ENCODE assay signal across 4 fruit fly cellular contexts in the genomic region with DNA sequence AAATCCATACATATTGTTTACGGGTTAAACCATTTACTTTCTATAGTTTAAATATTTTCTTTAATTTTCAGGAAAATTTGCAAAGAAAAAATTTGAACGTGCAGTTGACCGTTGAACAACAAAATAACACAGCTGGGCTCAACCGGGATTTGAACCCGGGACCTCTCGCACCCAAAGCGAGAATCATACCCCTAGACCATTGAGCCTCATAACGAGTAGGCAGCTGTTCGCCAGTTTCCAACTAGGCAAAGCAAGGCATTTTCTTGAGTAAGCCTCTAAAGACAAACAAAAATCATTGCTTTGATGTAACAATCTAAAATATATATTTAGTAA.
TF ChIP-seq lines count a peak whose summit lies in the region.

No protein-coding gene starts in this region.

- no peak for TF ChIP-seq CTCF in whole organism, embryonic (GFP tag; optimal IDR thresholded peaks at IDR 0.05; lab: Kevin White, UChicago)

TF ChIP-seq in whole organism, embryonic, 481 proteins besides CTCF, POLR2A, EP300 and RAD21 (continues in another document):
- TF ChIP-seq CG18262 (tag; optimal IDR thresholded peaks at IDR 0.05; lab: Kevin White, UChicago): peak; percentile 10
- peak; percentile 68; the same call in 1 of the 4 replicates for TF ChIP-seq chinmo (GFP tag; IDR thresholded peaks at IDR 0.05; lab: Robert Waterston, UW; ENCODE audit: partially characterized antibody)
- peak; percentile 16; the same call in 1 of the 2 replicates for TF ChIP-seq vvl (GFP tag; IDR thresholded peaks at IDR 0.05; lab: Robert Waterston, UW)
- TF ChIP-seq Usf (GFP tag; optimal IDR thresholded peaks at IDR 0.05; lab: Kevin White, UChicago): no peak
- peak; percentile 51 for TF ChIP-seq Med (GFP tag; lab: Kevin White, UChicago)
- TF ChIP-seq nerfin-2 (GFP tag; IDR thresholded peaks at IDR 0.05; lab: Robert Waterston, UW; ENCODE audit: partially characterized antibody): peak; percentile 82
- TF ChIP-seq Drgx (GFP tag; IDR thresholded peaks at IDR 0.05; lab: Robert Waterston, UW): 0 out of 2 replicates have a peak, but pooled peaks have one; percentile 8
- peak in 1 of 2 experiments; percentile 55 for TF ChIP-seq Pdp1 (GFP tag; optimal IDR thresholded peaks at IDR 0.05; lab: Kevin White, UChicago)
- peak; percentile 93 for TF ChIP-seq CG14860 (GFP tag; IDR thresholded peaks at IDR 0.05; lab: Robert Waterston, UW; ENCODE audit: partially characterized antibody)
- peak; percentile 85 for TF ChIP-seq Opbp (GFP tag; IDR thresholded peaks at IDR 0.05; lab: Robert Waterston, UW; ENCODE audit: partially characterized antibody)
- peak in 1 of 2 experiments; percentile 38 for TF ChIP-seq Eip74EF (GFP tag; optimal IDR thresholded peaks at IDR 0.05; lab: Kevin White, UChicago)
- peak; percentile 76; the same call in 2 of the 3 replicates for TF ChIP-seq knrl (GFP tag; IDR thresholded peaks at IDR 0.05; lab: Robert Waterston, UW; ENCODE audit: partially characterized antibody)
- TF ChIP-seq Dll (GFP tag; IDR thresholded peaks at IDR 0.05; lab: Robert Waterston, UW; ENCODE audit: partially characterized antibody): peak; percentile 73; the same call in 3 of the 4 replicates
- peak; percentile 14 for TF ChIP-seq CG34376 (GFP tag; optimal IDR thresholded peaks at IDR 0.05; lab: Kevin White, UChicago)
- peak; percentile 76 for TF ChIP-seq vnd (GFP tag; IDR thresholded peaks at IDR 0.05; lab: Robert Waterston, UW; ENCODE audit: partially characterized antibody)
- peak; percentile 79; the same call in 2 of the 3 replicates for TF ChIP-seq HLH4C (GFP tag; IDR thresholded peaks at IDR 0.05; lab: Robert Waterston, UW; ENCODE audit: partially characterized antibody)
- no peak for TF ChIP-seq gce (GFP tag; IDR thresholded peaks at IDR 0.05; lab: Robert Waterston, UW)
- TF ChIP-seq trh (GFP tag; optimal IDR thresholded peaks at IDR 0.05; lab: Kevin White, UChicago): no peak

TF ChIP-seq in whole organism, prepupa, 60 proteins besides CTCF, POLR2A, EP300 and RAD21 (continues in another document):
- peak; percentile 2 for TF ChIP-seq spab (GFP tag; optimal IDR thresholded peaks at IDR 0.05; lab: Kevin White, UChicago)
- TF ChIP-seq svp (GFP tag; lab: Kevin White, UChicago): peak; percentile 83
- no peak for TF ChIP-seq acj6 (GFP tag; optimal IDR thresholded peaks at IDR 0.05; lab: Kevin White, UChicago)
- TF ChIP-seq ss (GFP tag; optimal IDR thresholded peaks at IDR 0.05; lab: Kevin White, UChicago): peak in 1 of 2 experiments; percentile 0
- TF ChIP-seq CG11762 (GFP tag; optimal IDR thresholded peaks at IDR 0.05; lab: Kevin White, UChicago; ENCODE audit: insufficient read depth): no peak
- TF ChIP-seq CG11294 (GFP tag; IDR thresholded peaks at IDR 0.05; lab: Robert Waterston, UW): no peak
- TF ChIP-seq CG8119 (GFP tag; IDR thresholded peaks at IDR 0.05; lab: Robert Waterston, UW): no peak
- TF ChIP-seq CG15336 (GFP tag; IDR thresholded peaks at IDR 0.05; lab: Robert Waterston, UW): no peak
- no peak for TF ChIP-seq CG6276 (GFP tag; optimal IDR thresholded peaks at IDR 0.05; lab: Kevin White, UChicago)
- no peak for TF ChIP-seq CG11902 (GFP tag; optimal IDR thresholded peaks at IDR 0.05; lab: Kevin White, UChicago)
- no peak for TF ChIP-seq lz (GFP tag; optimal IDR thresholded peaks at IDR 0.05; lab: Kevin White, UChicago)
- TF ChIP-seq Sox102F (GFP tag; optimal IDR thresholded peaks at IDR 0.05; lab: Kevin White, UChicago): no peak
- TF ChIP-seq CG8632 (GFP tag; optimal IDR thresholded peaks at IDR 0.05; lab: Kevin White, UChicago): no peak
- no peak for TF ChIP-seq Hr4 (GFP tag; optimal IDR thresholded peaks at IDR 0.05; lab: Kevin White, UChicago)
- TF ChIP-seq salr (GFP tag; optimal IDR thresholded peaks at IDR 0.05; lab: Kevin White, UChicago): no peak
- TF ChIP-seq esn (GFP tag; optimal IDR thresholded peaks at IDR 0.05; lab: Kevin White, UChicago): no peak
- TF ChIP-seq Ets21C (GFP tag; optimal IDR thresholded peaks at IDR 0.05; lab: Kevin White, UChicago): no peak
- no peak for TF ChIP-seq Sox14 (GFP tag; optimal IDR thresholded peaks at IDR 0.05; lab: Kevin White, UChicago)
- peak; percentile 31 for TF ChIP-seq CG9139 (GFP tag; optimal IDR thresholded peaks at IDR 0.05; lab: Kevin White, UChicago)
- TF ChIP-seq CG10631 (GFP tag; optimal IDR thresholded peaks at IDR 0.05; lab: Kevin White, UChicago): no peak
- no peak for TF ChIP-seq CG31627 (GFP tag; optimal IDR thresholded peaks at IDR 0.05; lab: Kevin White, UChicago)
- TF ChIP-seq Hr39 (GFP tag; optimal IDR thresholded peaks at IDR 0.05; lab: Kevin White, UChicago): no peak
- TF ChIP-seq Eip78C (GFP tag; lab: Kevin White, UChicago): peak; percentile 67

TF ChIP-seq in whole organism, pupa, 21 proteins besides CTCF, POLR2A, EP300 and RAD21:
- TF ChIP-seq CG8159 (tag; optimal IDR thresholded peaks at IDR 0.05; lab: Kevin White, UChicago): no peak
- peak; percentile 10; the same call in 1 of the 2 replicates for TF ChIP-seq CG32121 (GFP tag; IDR thresholded peaks at IDR 0.05; lab: Robert Waterston, UW)
- no peak for TF ChIP-seq CG13204 (GFP tag; optimal IDR thresholded peaks at IDR 0.05; lab: Kevin White, UChicago)
- TF ChIP-seq CG17806 (tag; optimal IDR thresholded peaks at IDR 0.05; lab: Kevin White, UChicago): no peak
- TF ChIP-seq Ets98B (GFP tag; IDR thresholded peaks at IDR 0.05; lab: Robert Waterston, UW): peak; percentile 30; the same call in 1 of the 2 replicates
- TF ChIP-seq fd96Ca (GFP tag; IDR thresholded peaks at IDR 0.05; lab: Robert Waterston, UW): no peak

TF ChIP-seq in whole organism, wandering third instar larva, 38 proteins besides CTCF, POLR2A, EP300 and RAD21:
- TF ChIP-seq foxo (GFP tag; optimal IDR thresholded peaks at IDR 0.05; lab: Kevin White, UChicago) (no peak), Rel (GFP tag; optimal IDR thresholded peaks at IDR 0.05; lab: Kevin White, UChicago) (no peak), Rel (tag; optimal IDR thresholded peaks at IDR 0.05; lab: Kevin White, UChicago) (peak; percentile 59)
TF ChIP-seq in whole organism, wandering third instar larva: peak in this region for 1.

Comparison
In these comparisons a context has a peak if more than half of its experiments do, and no peak if none do; other contexts are left out.
1. Of the 7 proteins assayed by ChIP-seq in both whole organism, embryonic and whole organism, prepupa: peak only in whole organism, embryonic: none; only in whole organism, prepupa: CG16779; in both: none; in neither: 6.